Worm (Caenorhabditis elegans) whole organism, late embryonic: Measurements from ENCODE around the gene yars-2.
A peak's percentile ranks its signal among the peaks of the same experiment; 100 is the strongest.

Experiments
- C08G9.2 ChIP-seq: sonication (generic microtip); optimal IDR thresholded peaks from 2 replicates; lab custom pipeline; 2016; ENCODE audit warnings: mild to moderate bottlenecking, missing genetic modification characterization, moderate library complexity, missing compliant biosample characterization
- F13H6.1 ChIP-seq: sonication (generic microtip); optimal IDR thresholded peaks from 2 replicates; lab custom pipeline; 2016; ENCODE audit warnings: missing genetic modification characterization, missing compliant biosample characterization
- ahr-1 ChIP-seq: sonication (generic microtip); optimal IDR thresholded peaks from 2 replicates; lab custom pipeline; 2016; ENCODE audit warnings: missing genetic modification characterization, missing compliant biosample characterization
- ceh-14 ChIP-seq: sonication (generic microtip); optimal IDR thresholded peaks from 2 replicates; lab custom pipeline; 2016; ENCODE audit warnings: missing genotype, missing genetic modification characterization, missing compliant biosample characterization
- ceh-18 ChIP-seq: sonication (generic microtip); optimal IDR thresholded peaks from 2 replicates; lab custom pipeline; 2016; ENCODE audit warnings: missing genetic modification characterization, missing compliant biosample characterization
- ceh-19 ChIP-seq: fragments of 200-800 bp; sonication (Bioruptor generic); optimal IDR thresholded peaks from 2 replicates; lab custom pipeline; 2018; ENCODE audit warnings: mild to moderate bottlenecking, missing genetic modification characterization, missing compliant biosample characterization
- ceh-2 ChIP-seq: sonication (generic microtip); optimal IDR thresholded peaks from 2 replicates; lab custom pipeline; 2016; ENCODE audit warnings: missing genotype, missing genetic modification characterization, missing compliant biosample characterization
- ceh-31 ChIP-seq: sonication (generic microtip); optimal IDR thresholded peaks from 2 replicates; lab custom pipeline; 2016; ENCODE audit warnings: missing genetic modification characterization, missing compliant biosample characterization
- ceh-34 ChIP-seq: sonication (generic microtip); optimal IDR thresholded peaks from 2 replicates; lab custom pipeline; 2016; ENCODE audit warnings: mild to moderate bottlenecking, missing genetic modification characterization, missing compliant biosample characterization
- ceh-45 ChIP-seq: fragments of 200-800 bp; sonication (Bioruptor generic); IDR thresholded peaks from 2 replicates; pipeline ENCODE4 v1.3.6; 2022; ENCODE audit warnings: missing genetic modification reagents, missing genetic modification characterization, missing compliant biosample characterization
- ceh-48 ChIP-seq: sonication (generic microtip); optimal IDR thresholded peaks from 2 replicates; lab custom pipeline; 2016; ENCODE audit warnings: missing genetic modification characterization, inconsistent platforms, missing compliant biosample characterization
- ceh-6 ChIP-seq: fragments of 200-800 bp; sonication (Bioruptor generic); optimal IDR thresholded peaks from 2 replicates; lab custom pipeline; 2018; ENCODE audit warnings: mild to moderate bottlenecking, missing genetic modification characterization, missing compliant biosample characterization
- dve-1 ChIP-seq: sonication (generic microtip); optimal IDR thresholded peaks from 2 replicates; lab custom pipeline; 2017; ENCODE audit warnings: antibody characterized with exemption, mild to moderate bottlenecking, missing genetic modification characterization, missing compliant biosample characterization
- elt-2 ChIP-seq: sonication (generic microtip); optimal IDR thresholded peaks from 2 replicates; lab custom pipeline; 2016; ENCODE audit warnings: missing genetic modification reagents, missing genetic modification characterization, missing compliant biosample characterization
- ets-4 ChIP-seq: sonication (generic microtip); optimal IDR thresholded peaks from 2 replicates; lab custom pipeline; 2016; ENCODE audit warnings: missing genetic modification characterization, missing compliant biosample characterization
- fkh-10 ChIP-seq: fragments of 150-350 bp; optimal IDR thresholded peaks from 2 replicates; lab custom pipeline; 2014; ENCODE audit warnings: missing biosample characterization, missing genetic modification reagents, missing genetic modification characterization
- fkh-6 ChIP-seq: sonication (generic microtip); optimal IDR thresholded peaks from 2 replicates; lab custom pipeline; 2016; ENCODE audit warnings: missing genetic modification characterization, missing compliant biosample characterization
- gmeb-2 ChIP-seq: sonication (generic microtip); optimal IDR thresholded peaks from 2 replicates; lab custom pipeline; 2016; ENCODE audit warnings: missing genetic modification characterization, inconsistent platforms, missing compliant biosample characterization
- hlh-15 ChIP-seq: sonication (generic microtip); optimal IDR thresholded peaks from 2 replicates; lab custom pipeline; 2016; ENCODE audit warnings: missing genetic modification characterization, missing compliant biosample characterization
- lim-6 ChIP-seq: sonication (generic microtip); optimal IDR thresholded peaks from 2 replicates; lab custom pipeline; 2016; ENCODE audit warnings: missing genetic modification characterization, missing compliant biosample characterization
- madf-2 ChIP-seq: sonication (generic microtip); optimal IDR thresholded peaks from 2 replicates; lab custom pipeline; 2017; ENCODE audit warnings: missing genetic modification characterization, missing compliant biosample characterization
- mec-3 ChIP-seq: sonication (generic microtip); optimal IDR thresholded peaks from 2 replicates; lab custom pipeline; 2016; ENCODE audit warnings: borderline replicate concordance, missing genetic modification characterization, missing compliant biosample characterization
- nfya-1 ChIP-seq: sonication (generic microtip); optimal IDR thresholded peaks from 2 replicates; lab custom pipeline; 2017; ENCODE audit warnings: missing genetic modification characterization, mild to moderate bottlenecking, missing compliant biosample characterization, antibody characterized with exemption, moderate library complexity
- pat-9 ChIP-seq: fragments of 200-800 bp; sonication (Bioruptor generic); optimal IDR thresholded peaks from 2 replicates; lab custom pipeline; 2018; ENCODE audit warnings: mild to moderate bottlenecking, missing genetic modification characterization, moderate library complexity, missing compliant biosample characterization
- pha-2 ChIP-seq: sonication (generic microtip); optimal IDR thresholded peaks from 2 replicates; lab custom pipeline; 2017; ENCODE audit warnings: mild to moderate bottlenecking, missing genetic modification characterization, missing compliant biosample characterization
- pha-4 ChIP-seq: fragments of 150-350 bp; optimal IDR thresholded peaks from 2 replicates; lab custom pipeline; 2018; ENCODE audit warnings: missing biosample characterization, missing genetic modification reagents, missing genetic modification characterization
- pros-1 ChIP-seq: fragments of 150-350 bp; optimal IDR thresholded peaks from 2 replicates; lab custom pipeline; 2014; ENCODE audit warnings: missing biosample characterization, missing genetic modification reagents, missing genetic modification characterization
- ref-2 ChIP-seq: sonication (generic microtip); optimal IDR thresholded peaks from 2 replicates; lab custom pipeline; 2016; ENCODE audit warnings: missing genetic modification characterization, missing compliant biosample characterization
- sox-2 ChIP-seq: fragments of 200-800 bp; sonication (Bioruptor generic); IDR thresholded peaks from 2 replicates; pipeline ENCODE4 v1.3.6; 2022; ENCODE audit warnings: missing genetic modification reagents, missing genetic modification characterization, missing compliant biosample characterization
- syd-9 ChIP-seq: sonication (generic microtip); optimal IDR thresholded peaks from 2 replicates; lab custom pipeline; 2016; ENCODE audit warnings: mild to moderate bottlenecking, missing genetic modification characterization, moderate library complexity, missing compliant biosample characterization
- tbx-2 ChIP-seq: sonication (generic microtip); optimal IDR thresholded peaks from 2 replicates; lab custom pipeline; 2016; ENCODE audit warnings: missing genetic modification characterization, missing compliant biosample characterization
- unc-3 ChIP-seq, 2 experiments: fragments of 200-800 bp in 1 of 2; sonication (Bioruptor generic) in 1 of 2; sonication (generic microtip) in 1 of 2; conservative IDR thresholded peaks in 1 of 2; optimal IDR thresholded peaks in 1 of 2; 2 replicates each; pipeline versions ENCODE4 v1.3.6 to Lab custom; 2016 to 2022; ENCODE audit warnings: missing compliant biosample characterization in 2 of 2, missing genetic modification characterization in 2 of 2, missing genetic modification reagents in 1 of 2
- unc-42 ChIP-seq: sonication (generic microtip); optimal IDR thresholded peaks from 2 replicates; lab custom pipeline; 2016; ENCODE audit warnings: missing genotype, missing genetic modification characterization, missing compliant biosample characterization
- unc-55 ChIP-seq: sonication (generic microtip); optimal IDR thresholded peaks from 2 replicates; lab custom pipeline; 2017; ENCODE audit warnings: missing biosample characterization, missing genetic modification reagents, missing genetic modification characterization
- unc-86 ChIP-seq: sonication (generic microtip); optimal IDR thresholded peaks from 2 replicates; lab custom pipeline; 2016; ENCODE audit warnings: missing genetic modification characterization, missing compliant biosample characterization

Gene yars-2

ce11 chrIV:4744167-4744566 lies 31.7 kb upstream of the yars-2 start, which contains the start of gene hoe-1:
Gene hoe-1, minus strand, starts transcription at chrIV:4744267.
- TF ChIP-seq pat-9 (tag; lab: Kevin White, UChicago): no peak
- TF ChIP-seq ceh-31: no peak
- TF ChIP-seq lim-6 (tag; lab: Kevin White, UChicago): no peak
- no peak for TF ChIP-seq ref-2 (tag; lab: Kevin White, UChicago)
- no peak for TF ChIP-seq dve-1 (tag; lab: Kevin White, UChicago)
- no peak for TF ChIP-seq fkh-10
- no peak for TF ChIP-seq elt-2
- no peak for TF ChIP-seq nfya-1
- no peak for TF ChIP-seq sox-2 (GFP tag; lab: Robert Waterston, UW)
- TF ChIP-seq mec-3 (tag; lab: Kevin White, UChicago): no peak
- TF ChIP-seq pha-4 (tag; lab: Kevin White, UChicago): no peak
- no peak for TF ChIP-seq unc-42 (tag; lab: Kevin White, UChicago)
- TF ChIP-seq ceh-19 (GFP tag; lab: Kevin White, UChicago): no peak
- no peak for TF ChIP-seq ceh-6 (GFP tag; lab: Kevin White, UChicago)

ce11 chrIV:4742480-4742879 lies 30.1 kb upstream of the yars-2 start:
- TF ChIP-seq ahr-1 (no peak), ceh-14 (tag; lab: Kevin White, UChicago) (no peak), dve-1 (tag; lab: Kevin White, UChicago) (no peak), mec-3 (tag; lab: Kevin White, UChicago) (no peak), ceh-48 (tag; lab: Kevin White, UChicago) (no peak), pat-9 (tag; lab: Kevin White, UChicago) (no peak), fkh-6 (no peak), fkh-10 (no peak), madf-2 (no peak), hlh-15 (no peak), pros-1 (tag; lab: Kevin White, UChicago) (no peak)
- TF ChIP-seq, all 69 proteins: peak for 0

DNA sequence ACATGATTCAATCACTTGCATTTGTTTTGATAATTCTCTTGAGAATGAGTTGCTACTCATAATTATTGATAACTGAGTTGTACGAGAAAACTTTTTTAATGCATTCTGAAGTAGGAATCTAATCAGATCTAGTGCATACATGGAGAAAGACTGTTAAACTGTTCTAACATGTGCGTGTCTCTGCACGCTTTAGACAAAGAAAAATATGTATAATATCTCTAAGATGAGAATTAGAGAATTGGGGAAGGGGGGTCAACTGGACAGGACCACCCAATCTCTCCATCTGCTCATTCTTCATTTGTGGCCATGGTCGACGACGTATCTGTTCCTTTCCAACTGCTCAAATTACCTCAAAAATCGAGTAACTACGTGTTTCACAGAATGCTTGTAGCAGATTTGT lies 24.8 kb upstream of the yars-2 start, which contains the start of gene fbxb-78:
TSS of gene fbxb-78 (plus strand) at position 301 of the 400 bp plus-strand sequence.
- TF ChIP-seq pros-1 (tag; lab: Kevin White, UChicago): no peak
- TF ChIP-seq pha-2: no peak
- no peak for TF ChIP-seq unc-86 (tag; lab: Kevin White, UChicago)
- TF ChIP-seq unc-55 (GFP tag; lab: Kevin White, UChicago): no peak
- no peak for TF ChIP-seq tbx-2 (tag; lab: Kevin White, UChicago)
- TF ChIP-seq ceh-18 (tag; lab: Kevin White, UChicago): no peak
- TF ChIP-seq gmeb-2: no peak
- no peak for TF ChIP-seq ceh-14 (tag; lab: Kevin White, UChicago)
- TF ChIP-seq syd-9: no peak

- TF ChIP-seq sox-2 (GFP tag; lab: Robert Waterston, UW): peak; percentile 13; the same call in 1 of the 2 replicates
- TF ChIP-seq nfya-1: peak; percentile 60
- peak; percentile 24 for TF ChIP-seq madf-2
- peak; percentile 37 for TF ChIP-seq elt-2
- TF ChIP-seq ceh-14 (tag; lab: Kevin White, UChicago): peak; percentile 87
- TF ChIP-seq C08G9.2: peak; percentile 55
- peak; percentile 65 for TF ChIP-seq tbx-2 (tag; lab: Kevin White, UChicago)
- TF ChIP-seq ceh-34: peak; percentile 85
- TF ChIP-seq ceh-45 (GFP tag; lab: Robert Waterston, UW): 0 out of 2 replicates have a peak, but pooled peaks have one; percentile 56
- peak; percentile 64 for TF ChIP-seq ceh-18 (tag; lab: Kevin White, UChicago)
- peak; percentile 28 for TF ChIP-seq F13H6.1 (tag; lab: Kevin White, UChicago)
- TF ChIP-seq unc-3 (GFP tag; conservative IDR thresholded peaks at IDR 0.05; lab: Robert Waterston, UW): 0 out of 2 replicates have a peak, but pooled peaks have one; percentile 36
- peak; percentile 13 for TF ChIP-seq unc-3 (tag; optimal IDR thresholded peaks at IDR 0.05; lab: Kevin White, UChicago)
- TF ChIP-seq unc-86 (tag; lab: Kevin White, UChicago): peak; percentile 46
- peak; percentile 21 for TF ChIP-seq ets-4
- TF ChIP-seq ref-2 (tag; lab: Kevin White, UChicago): peak; percentile 83
- peak; percentile 79 for TF ChIP-seq ceh-31
- peak; percentile 47 for TF ChIP-seq ceh-2 (tag; lab: Kevin White, UChicago)
- TF ChIP-seq unc-42 (tag; lab: Kevin White, UChicago): peak; percentile 58
- TF ChIP-seq, all 69 proteins: peak for 18; not testable (repeated sequence) for 51
Observed at ce11 chrIV:4727935-4728334, 15.5 kb upstream of the yars-2 start.
